Worm (Caenorhabditis elegans) whole organism, L4/young adult: ENCODE measurements around the gene ZK896.1.

Experiments
- W03F9.2 ChIP-seq: fragments of 150-350 bp; optimal IDR thresholded peaks from 2 replicates; lab custom pipeline; 2014; ENCODE audit warnings: missing biosample characterization, missing genetic modification characterization
- dao-5 ChIP-seq: sonication (generic microtip); optimal IDR thresholded peaks from 2 replicates; lab custom pipeline; 2016; ENCODE audit warnings: missing genotype, missing genetic modification characterization, moderate library complexity, missing compliant biosample characterization
- him-1 ChIP-seq: sonication (generic microtip); optimal IDR thresholded peaks from 2 replicates; lab custom pipeline; 2016; ENCODE audit warnings: missing genotype, missing genetic modification reagents, missing genetic modification characterization, missing compliant biosample characterization

DNA sequence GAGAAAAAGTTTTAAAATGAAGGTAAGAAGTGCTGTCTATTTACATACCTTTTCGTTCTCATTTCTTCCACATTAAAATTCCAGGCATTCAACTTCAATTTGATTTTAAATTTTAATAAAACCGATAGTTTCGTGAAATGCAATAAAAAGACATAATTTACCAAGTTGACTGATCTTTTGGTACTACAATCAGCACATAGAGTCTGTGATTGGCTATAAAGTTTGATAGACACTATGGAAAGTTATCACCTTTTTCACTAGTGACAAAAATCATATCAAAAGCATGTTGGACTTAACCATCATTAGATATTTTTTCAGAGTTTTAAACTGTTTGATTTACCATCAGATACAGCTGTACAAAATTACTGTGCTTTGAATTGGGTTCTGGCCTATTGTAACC is 40.3 kb upstream of the ZK896.1 start, which contains the start of gene srz-15:
- TF ChIP-seq him-1 (tag; lab: Kevin White, UChicago), result no peak
- TF ChIP-seq W03F9.2 (tag; lab: Kevin White, UChicago), result no peak
- no peak for TF ChIP-seq dao-5 (tag; lab: Kevin White, UChicago)
